Fruit fly (Drosophila melanogaster): ENCODE results near the gene Hsp67Bc.

The Hsp67Bc gene

DNA sequence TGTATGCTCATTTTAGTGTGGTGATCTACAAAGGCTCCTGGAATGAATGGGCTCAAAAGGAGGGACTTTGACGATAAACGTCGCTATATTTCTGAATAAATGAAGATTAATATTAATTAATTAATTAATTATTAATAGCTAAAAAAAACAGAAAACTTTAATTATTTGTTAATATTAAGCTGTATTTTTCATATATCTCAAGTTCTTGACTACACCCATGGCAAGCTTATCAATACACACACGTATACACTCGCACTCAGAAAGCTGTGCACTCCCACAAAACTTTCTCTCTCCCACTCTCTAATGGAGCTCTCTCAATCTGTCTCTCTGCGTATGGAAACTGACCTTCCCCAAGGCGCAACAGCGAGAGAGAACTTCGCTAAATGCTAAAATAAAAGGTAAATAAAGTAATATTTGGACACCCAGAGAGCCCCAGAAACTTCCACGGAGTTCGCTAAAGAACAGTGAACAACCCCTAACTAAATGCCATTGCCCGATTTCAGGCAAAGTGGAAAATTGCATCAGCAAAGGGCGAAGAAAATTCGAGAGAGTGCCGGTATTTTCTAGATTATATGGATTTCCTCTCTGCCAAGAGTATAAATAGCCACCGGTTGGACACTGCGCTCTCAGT is 1.2 kb upstream of the Hsp67Bc start (continued):
- TF ChIP-seq CG2875 (GFP tag; optimal IDR thresholded peaks at IDR 0.05) (peak; percentile 64), CG12071 (GFP tag; optimal IDR thresholded peaks at IDR 0.05) (no peak), CG7556 (GFP tag; optimal IDR thresholded peaks at IDR 0.05) (peak; percentile 77), CG1647 (GFP tag; optimal IDR thresholded peaks at IDR 0.05) (no peak), fru (optimal IDR thresholded peaks at IDR 0.05) (no peak), CG4360 (GFP tag; IDR thresholded peaks at IDR 0.05) (0 out of 2 replicates have a peak, but pooled peaks have one; percentile 38), CG11093 (GFP tag; IDR thresholded peaks at IDR 0.05) (peak; percentile 53; the same call in 1 of the 3 replicates), CG12391 (tag; optimal IDR thresholded peaks at IDR 0.05) (peak; percentile 73), CG7987 (GFP tag; optimal IDR thresholded peaks at IDR 0.05) (peak; percentile 6), CG14050 (GFP tag; IDR thresholded peaks at IDR 0.05) (peak; percentile 59), nom (GFP tag; optimal IDR thresholded peaks at IDR 0.05) (peak; percentile 62), Eip74EF (GFP tag; optimal IDR thresholded peaks at IDR 0.05) (peak in 1 of 2 experiments; percentile 53), CG4854 (GFP tag; optimal IDR thresholded peaks at IDR 0.05) (no peak), lbe (GFP tag; optimal IDR thresholded peaks at IDR 0.05) (peak; percentile 74), sqz (GFP tag; optimal IDR thresholded peaks at IDR 0.05) (no peak), CG13424 (tag; optimal IDR thresholded peaks at IDR 0.05) (peak; percentile 77), az2 (GFP tag; optimal IDR thresholded peaks at IDR 0.05) (peak; percentile 66), CG8359 (GFP tag; optimal IDR thresholded peaks at IDR 0.05; ENCODE audit: borderline replicate concordance) (peak; percentile 51), tna (GFP tag; IDR thresholded peaks at IDR 0.05; ENCODE audit: partially characterized antibody) (no peak; the same call in 1 of the 2 replicates), CG12219 (GFP tag; optimal IDR thresholded peaks at IDR 0.05) (peak; percentile 44), Chrac-16 (GFP tag; optimal IDR thresholded peaks at IDR 0.05) (peak; percentile 17), sna (GFP tag; IDR thresholded peaks at IDR 0.05; ENCODE audit: partially characterized antibody) (peak; percentile 67; the same call in 1 of the 2 replicates), Blimp-1 (GFP tag; optimal IDR thresholded peaks at IDR 0.05) (peak; percentile 78), CG32532 (GFP tag; IDR thresholded peaks at IDR 0.05) (peak; percentile 84), Xbp1 (GFP tag; optimal IDR thresholded peaks at IDR 0.05) (peak; percentile 73), sens (GFP tag) (peak; percentile 89), Vsx1 (GFP tag; optimal IDR thresholded peaks at IDR 0.05) (peak; percentile 66), peb (GFP tag; IDR thresholded peaks at IDR 0.05) (peak; percentile 40), fd3F (GFP tag; optimal IDR thresholded peaks at IDR 0.05) (peak; percentile 4), CG4730 (GFP tag; IDR thresholded peaks at IDR 0.05) (peak; percentile 45; the same call in 1 of the 2 replicates), phol (tag; optimal IDR thresholded peaks at IDR 0.05) (peak; percentile 68), Deaf1 (tag; optimal IDR thresholded peaks at IDR 0.05) (no peak), yki (optimal IDR thresholded peaks at IDR 0.05) (peak; percentile 69), CG32767 (GFP tag; IDR thresholded peaks at IDR 0.05) (peak; percentile 76), CG4424 (GFP tag; optimal IDR thresholded peaks at IDR 0.05) (peak; percentile 81), chm (GFP tag; IDR thresholded peaks at IDR 0.05) (peak; percentile 57; the same call in 1 of the 2 replicates), CG7271 (tag; optimal IDR thresholded peaks at IDR 0.05) (peak; percentile 13), dimm (GFP tag; IDR thresholded peaks at IDR 0.05) (no peak), NK7.1 (GFP tag; optimal IDR thresholded peaks at IDR 0.05) (no peak), B-H1 (GFP tag; IDR thresholded peaks at IDR 0.05) (no peak), CG18764 (GFP tag; optimal IDR thresholded peaks at IDR 0.05) (peak; percentile 36), MESR4 (GFP tag; optimal IDR thresholded peaks at IDR 0.05) (no peak), BEAF-32 (GFP tag; optimal IDR thresholded peaks at IDR 0.05) (no peak), unpg (GFP tag; optimal IDR thresholded peaks at IDR 0.05) (peak; percentile 80), MBD-R2 (GFP tag; IDR thresholded peaks at IDR 0.05) (peak; percentile 44), CG13624 (GFP tag; optimal IDR thresholded peaks at IDR 0.05) (no peak), Optix (GFP tag; IDR thresholded peaks at IDR 0.05) (peak; percentile 56; the same call in 1 of the 3 replicates), lov (optimal IDR thresholded peaks at IDR 0.05) (no peak), lov (GFP tag; IDR thresholded peaks at IDR 0.05) (peak; percentile 46; the same call in 1 of the 3 replicates), org-1 (GFP tag; optimal IDR thresholded peaks at IDR 0.05) (peak; percentile 55)

Data from whole organism, embryonic.